Fruit fly (Drosophila melanogaster) whole organism, embryonic: ENCODE data around the gene Torsin.

Source experiments
- Asciz ChIP-seq: fragments of 200-800 bp; sonication (Bioruptor generic); optimal IDR thresholded peaks from 2 replicates; lab custom pipeline; 2017; ENCODE audit warnings: missing biosample characterization, mild to moderate bottlenecking, missing genetic modification characterization, missing genetic modification reagents
- Bteb2 ChIP-seq: fragments of 200-800 bp; sonication (Bioruptor generic); optimal IDR thresholded peaks from 2 replicates; lab custom pipeline; 2016; ENCODE audit warnings: missing biosample characterization, missing genetic modification characterization
- CG10959 ChIP-seq: fragments of 200-800 bp; sonication (Bioruptor generic); IDR thresholded peaks from 2 replicates; pipeline ENCODE4 v1.3.6; 2022; ENCODE audit warnings: missing biosample characterization, missing genetic modification characterization
- CG12236 ChIP-seq: fragments of 200-800 bp; sonication (Bioruptor generic); optimal IDR thresholded peaks from 2 replicates; lab custom pipeline; 2016; ENCODE audit warnings: missing biosample characterization, missing genetic modification characterization
- CG15514 ChIP-seq: fragments of 200-800 bp; sonication (Bioruptor generic); optimal IDR thresholded peaks from 3 replicates; lab custom pipeline; 2017; ENCODE audit warnings: missing biosample characterization, missing genetic modification characterization, mild to moderate bottlenecking, moderate library complexity, missing genetic modification reagents
- CG17328 ChIP-seq: fragments of 200-800 bp; sonication (Bioruptor generic); IDR thresholded peaks from 2 replicates; pipeline ENCODE4 v1.3.6; 2022; ENCODE audit warnings: missing biosample characterization, missing genetic modification characterization
- CG17568 ChIP-seq: fragments of 200-800 bp; sonication (Bioruptor generic); optimal IDR thresholded peaks from 2 replicates; lab custom pipeline; 2018; ENCODE audit warnings: missing biosample characterization, mild to moderate bottlenecking, missing genetic modification characterization, moderate library complexity
- CG18011 ChIP-seq: fragments of 200-800 bp; sonication (Bioruptor generic); optimal IDR thresholded peaks from 2 replicates; lab custom pipeline; 2017; ENCODE audit warnings: missing biosample characterization, missing genetic modification characterization, mild to moderate bottlenecking, moderate library complexity, missing genotype
- CG18599 ChIP-seq: fragments of 200-800 bp; sonication (Bioruptor generic); optimal IDR thresholded peaks from 3 replicates; lab custom pipeline; 2017; ENCODE audit warnings: missing biosample characterization, missing genetic modification characterization, mild to moderate bottlenecking, moderate library complexity, missing genetic modification reagents
- CG30431 ChIP-seq: fragments of 200-800 bp; sonication (Bioruptor generic); optimal IDR thresholded peaks from 2 replicates; lab custom pipeline; 2017; ENCODE audit warnings: missing biosample characterization, missing genetic modification characterization
- CG31224 ChIP-seq: fragments of 200-800 bp; sonication (Bioruptor generic); IDR thresholded peaks from 2 replicates; pipeline ENCODE4 v1.3.6; 2022; ENCODE audit warnings: missing biosample characterization, missing genetic modification characterization
- CG33213 ChIP-seq: fragments of 200-800 bp; sonication (Bioruptor generic); optimal IDR thresholded peaks from 3 replicates; lab custom pipeline; 2016; ENCODE audit warnings: missing biosample characterization, missing genetic modification characterization
- CG3407 ChIP-seq: fragments of 200-800 bp; sonication (Bioruptor generic); optimal IDR thresholded peaks from 2 replicates; lab custom pipeline; 2018; ENCODE audit warnings: missing biosample characterization, mild to moderate bottlenecking, missing genetic modification characterization
- CG6254 ChIP-seq: fragments of 200-800 bp; sonication (Bioruptor generic); optimal IDR thresholded peaks from 3 replicates; lab custom pipeline; 2017; ENCODE audit warnings: mild to moderate bottlenecking, missing biosample characterization, missing genetic modification reagents, missing genetic modification characterization
- CG8924 ChIP-seq: fragments of 200-800 bp; optimal IDR thresholded peaks from 3 replicates; lab custom pipeline; 2019; ENCODE audit warnings: missing biosample characterization, mild to moderate bottlenecking, missing genetic modification characterization, moderate library complexity
- CHES-1-like ChIP-seq: fragments of 200-800 bp; sonication (Bioruptor generic); optimal IDR thresholded peaks from 2 replicates; lab custom pipeline; 2016; ENCODE audit warnings: missing biosample characterization, missing genetic modification characterization
- CTCF ChIP-seq: fragments of 200-800 bp; sonication (Bioruptor generic); optimal IDR thresholded peaks from 2 replicates; lab custom pipeline; 2017; ENCODE audit warnings: missing biosample characterization, mild to moderate bottlenecking, missing genetic modification characterization, moderate library complexity
- D ChIP-seq, 2 experiments: fragments of 200-800 bp in 1 of 2; fragments of >200 bp in 1 of 2; sonication (Bioruptor generic) in 1 of 2; optimal IDR thresholded peaks; 2 replicates in 1 of 2; 3 replicates in 1 of 2; lab custom pipeline; 2017; ENCODE audit warnings: mild to moderate bottlenecking in 1 of 2, missing biosample characterization in 1 of 2, missing genetic modification characterization in 1 of 2, missing genetic modification reagents in 1 of 2
- Dad ChIP-seq: fragments of 200-800 bp; sonication (Bioruptor generic); optimal IDR thresholded peaks from 3 replicates; lab custom pipeline; 2016; ENCODE audit warnings: missing biosample characterization, missing genetic modification characterization
- Dref ChIP-seq: fragments of 200-800 bp; sonication (Bioruptor generic); IDR thresholded peaks from 2 replicates; pipeline ENCODE4 v1.3.6; 2022; ENCODE audit warnings: missing biosample characterization, missing genetic modification characterization
- Hey ChIP-seq: fragments of 200-800 bp; sonication (Bioruptor generic); optimal IDR thresholded peaks from 3 replicates; lab custom pipeline; 2018; ENCODE audit warnings: missing biosample characterization, mild to moderate bottlenecking, missing genetic modification characterization
- Hmr ChIP-seq: fragments of 200-800 bp; sonication (Bioruptor generic); optimal IDR thresholded peaks from 3 replicates; lab custom pipeline; 2017; ENCODE audit warnings: mild to moderate bottlenecking, missing biosample characterization, missing genetic modification reagents, missing genetic modification characterization
- MBD-R2 ChIP-seq: fragments of 200-800 bp; sonication (Bioruptor generic); IDR thresholded peaks from 2 replicates; pipeline ENCODE4 v1.3.6; 2022; ENCODE audit warnings: missing biosample characterization, missing genetic modification characterization
- Meics ChIP-seq: fragments of 200-800 bp; sonication (Bioruptor generic); optimal IDR thresholded peaks from 2 replicates; lab custom pipeline; 2017; ENCODE audit warnings: missing biosample characterization, mild to moderate bottlenecking, missing genetic modification characterization
- Myb ChIP-seq: fragments of 200-800 bp; sonication (Bioruptor generic); optimal IDR thresholded peaks from 2 replicates; lab custom pipeline; 2016; ENCODE audit warnings: missing biosample characterization, missing genetic modification characterization
- Six4 ChIP-seq: fragments of 200-800 bp; sonication (Bioruptor generic); optimal IDR thresholded peaks from 2 replicates; lab custom pipeline; 2016; ENCODE audit warnings: missing biosample characterization, missing genetic modification characterization
- Sox100B ChIP-seq: fragments of 200-800 bp; sonication (Bioruptor generic); optimal IDR thresholded peaks from 3 replicates; lab custom pipeline; 2018; ENCODE audit warnings: missing biosample characterization, mild to moderate bottlenecking, missing genetic modification characterization
- Sox102F ChIP-seq: fragments of 200-800 bp; sonication (Bioruptor generic); optimal IDR thresholded peaks from 2 replicates; lab custom pipeline; 2018; ENCODE audit warnings: missing biosample characterization, mild to moderate bottlenecking, missing genetic modification characterization, moderate library complexity
- Spps ChIP-seq: fragments of 200-800 bp; sonication (Bioruptor generic); optimal IDR thresholded peaks from 2 replicates; lab custom pipeline; 2018; ENCODE audit warnings: missing biosample characterization, mild to moderate bottlenecking, missing genetic modification characterization
- ap ChIP-seq: fragments of 200-800 bp; sonication (Bioruptor generic); IDR thresholded peaks from 2 replicates; pipeline ENCODE4 v1.3.6; 2022; ENCODE audit warnings: missing biosample characterization, missing genetic modification characterization
- bbx ChIP-seq: fragments of 200-800 bp; sonication (Bioruptor generic); IDR thresholded peaks from 2 replicates; pipeline ENCODE4 v1.3.6; 2022; ENCODE audit warnings: missing biosample characterization, missing genetic modification characterization; ENCODE audit not compliant: partially characterized antibody
- bcd ChIP-seq: fragments of 200-800 bp; sonication (Bioruptor generic); optimal IDR thresholded peaks from 2 replicates; lab custom pipeline; 2017; ENCODE audit warnings: missing biosample characterization, mild to moderate bottlenecking, missing genetic modification characterization
- cg ChIP-seq: fragments of 200-800 bp; sonication (Bioruptor generic); optimal IDR thresholded peaks from 3 replicates; lab custom pipeline; 2019; ENCODE audit warnings: missing biosample characterization, mild to moderate bottlenecking, missing genetic modification characterization, moderate library complexity
- crp ChIP-seq, 2 experiments: fragments of 200-800 bp; sonication (Bioruptor generic); optimal IDR thresholded peaks; 2 replicates in 1 of 2; 3 replicates in 1 of 2; lab custom pipeline; 2017; ENCODE audit warnings: missing biosample characterization in 2 of 2, missing genetic modification characterization in 2 of 2, mild to moderate bottlenecking in 1 of 2, moderate library complexity in 1 of 2
- dmrt11E ChIP-seq: fragments of 200-800 bp; sonication (Bioruptor generic); optimal IDR thresholded peaks from 3 replicates; lab custom pipeline; 2018; ENCODE audit warnings: missing biosample characterization, mild to moderate bottlenecking, missing genetic modification characterization, moderate library complexity
- fd64A ChIP-seq: fragments of 200-800 bp; sonication (Bioruptor generic); optimal IDR thresholded peaks from 3 replicates; lab custom pipeline; 2018; ENCODE audit warnings: missing biosample characterization, mild to moderate bottlenecking, missing genetic modification characterization
- gsb ChIP-seq: fragments of 200-800 bp; sonication (Bioruptor generic); IDR thresholded peaks from 2 replicates; pipeline ENCODE4 v1.3.6; 2022; ENCODE audit warnings: missing biosample characterization, missing genetic modification characterization
- lov ChIP-seq, 2 experiments: fragments of 200-800 bp in 1 of 2; fragments of >200 bp in 1 of 2; sonication (Bioruptor generic) in 1 of 2; IDR thresholded peaks in 1 of 2; optimal IDR thresholded peaks in 1 of 2; 2 replicates in 1 of 2; 3 replicates in 1 of 2; pipeline versions ENCODE4 v1.3.6 to Lab custom; 2017 to 2022; ENCODE audit warnings: missing biosample characterization in 1 of 2, missing genetic modification characterization in 1 of 2
- maf-S ChIP-seq: fragments of 200-800 bp; sonication (Bioruptor generic); optimal IDR thresholded peaks from 2 replicates; lab custom pipeline; 2016; ENCODE audit warnings: missing biosample characterization, missing genetic modification characterization
- mirr ChIP-seq: fragments of 200-800 bp; sonication (Bioruptor generic); optimal IDR thresholded peaks from 3 replicates; lab custom pipeline; 2018; ENCODE audit warnings: missing biosample characterization, mild to moderate bottlenecking, missing genetic modification characterization
- nerfin-2 ChIP-seq: fragments of 200-800 bp; sonication (Bioruptor generic); IDR thresholded peaks from 2 replicates; pipeline ENCODE4 v1.3.6; 2022; ENCODE audit warnings: missing biosample characterization, missing genetic modification characterization; ENCODE audit not compliant: partially characterized antibody
- phol ChIP-seq: fragments of 200-800 bp; sonication (Bioruptor generic); optimal IDR thresholded peaks from 3 replicates; lab custom pipeline; 2018; ENCODE audit warnings: missing biosample characterization, mild to moderate bottlenecking, missing genetic modification characterization, moderate library complexity
- row ChIP-seq: fragments of 200-800 bp; sonication (Bioruptor generic); IDR thresholded peaks from 3 replicates; pipeline ENCODE4 v1.3.6; 2022; ENCODE audit warnings: missing biosample characterization, missing genetic modification characterization
- schlank ChIP-seq: fragments of 200-800 bp; sonication (Bioruptor generic); optimal IDR thresholded peaks from 2 replicates; lab custom pipeline; 2018; ENCODE audit warnings: missing biosample characterization, mild to moderate bottlenecking, missing genetic modification characterization
- shn ChIP-seq: fragments of 200-800 bp; sonication (Bioruptor generic); optimal IDR thresholded peaks from 3 replicates; lab custom pipeline; 2016; ENCODE audit warnings: missing biosample characterization, missing genetic modification characterization
- sima ChIP-seq: fragments of 200-800 bp; sonication (Bioruptor generic); optimal IDR thresholded peaks from 2 replicates; lab custom pipeline; 2016; ENCODE audit warnings: missing biosample characterization, missing genetic modification characterization
- tap ChIP-seq: fragments of 200-800 bp; optimal IDR thresholded peaks from 3 replicates; lab custom pipeline; 2019; ENCODE audit warnings: missing biosample characterization, mild to moderate bottlenecking, missing genetic modification characterization, moderate library complexity
- toy ChIP-seq: fragments of 200-800 bp; sonication (Bioruptor generic); IDR thresholded peaks from 2 replicates; pipeline ENCODE4 v1.3.6; 2022; ENCODE audit warnings: missing biosample characterization, missing genetic modification characterization
- tup ChIP-seq: fragments of 200-800 bp; sonication (Bioruptor generic); optimal IDR thresholded peaks from 2 replicates; lab custom pipeline; 2016; ENCODE audit warnings: missing biosample characterization, mild to moderate bottlenecking, missing genetic modification characterization, moderate library complexity

Gene Torsin

dm6 chrX:4679813-4680381 is 30.1 kb upstream of the Torsin start (continued):
- TF ChIP-seq CG6254 (GFP tag; lab: Kevin White, UChicago), result peak; percentile 39
- TF ChIP-seq CTCF (GFP tag; lab: Kevin White, UChicago), result no peak
- TF ChIP-seq shn (GFP tag; lab: Kevin White, UChicago), result peak; percentile 3
- peak; percentile 2 for TF ChIP-seq CG30431
- TF ChIP-seq ap, result 0 out of 2 replicates have a peak, but pooled peaks have one; percentile 14
- peak; percentile 12 for TF ChIP-seq fd64A (GFP tag; lab: Kevin White, UChicago)
- TF ChIP-seq CG3407 (GFP tag; lab: Kevin White, UChicago), result peak; percentile 1
- TF ChIP-seq schlank, result no peak
- TF ChIP-seq gsb (GFP tag; lab: Robert Waterston, UW), result no peak
- TF ChIP-seq Dref (GFP tag; lab: Robert Waterston, UW), result no peak
- peak; percentile 64 for TF ChIP-seq Sox102F
- TF ChIP-seq bbx (GFP tag; lab: Robert Waterston, UW), result no peak
- TF ChIP-seq CG17568, result no peak
- TF ChIP-seq MBD-R2 (GFP tag; lab: Robert Waterston, UW), result no peak
- no peak for TF ChIP-seq mirr
- peak; percentile 29 for TF ChIP-seq CG12236
- no peak for TF ChIP-seq tup
- TF ChIP-seq tap (tag; lab: Kevin White, UChicago), result peak; percentile 25
- peak; percentile 18 for TF ChIP-seq CG15514 (GFP tag; lab: Kevin White, UChicago)
- no peak for TF ChIP-seq cg
- TF ChIP-seq Hey, result no peak
- no peak for TF ChIP-seq CG18011 (GFP tag; lab: Kevin White, UChicago)
- peak; percentile 49 for TF ChIP-seq maf-S (GFP tag; lab: Kevin White, UChicago)
- TF ChIP-seq CG8924 (tag; lab: Kevin White, UChicago), result peak; percentile 57
- peak in 1 of 2 experiments; percentile 44 for TF ChIP-seq crp (GFP tag; optimal IDR thresholded peaks at IDR 0.05; lab: Kevin White, UChicago)
- TF ChIP-seq Dad, result no peak
- TF ChIP-seq dmrt11E (tag; lab: Kevin White, UChicago), result peak; percentile 50
- peak; percentile 57 for TF ChIP-seq Meics
- no peak for TF ChIP-seq nerfin-2
- no peak for TF ChIP-seq lov (optimal IDR thresholded peaks at IDR 0.05; lab: Kevin White, UChicago)
- no peak for TF ChIP-seq lov (GFP tag; IDR thresholded peaks at IDR 0.05; lab: Robert Waterston, UW)
- TF ChIP-seq CG10959, result no peak
- TF ChIP-seq Hmr (GFP tag; lab: Kevin White, UChicago), result peak; percentile 27
- no peak for TF ChIP-seq sima (GFP tag; lab: Kevin White, UChicago)
- peak; percentile 11 for TF ChIP-seq CG33213
- peak; percentile 32 for TF ChIP-seq bcd (GFP tag; lab: Kevin White, UChicago)
- TF ChIP-seq Six4 (GFP tag; lab: Kevin White, UChicago), result no peak
- peak; percentile 53 for TF ChIP-seq Sox100B (GFP tag; lab: Kevin White, UChicago)
- TF ChIP-seq row (GFP tag; lab: Robert Waterston, UW), result peak; percentile 71; the same call in 2 of the 3 replicates
- peak; percentile 31 for TF ChIP-seq Asciz (GFP tag; lab: Kevin White, UChicago)
- no peak for TF ChIP-seq Spps (tag; lab: Kevin White, UChicago)
- TF ChIP-seq CG17328 (GFP tag; lab: Robert Waterston, UW), result peak; percentile 69
- no peak for TF ChIP-seq D (optimal IDR thresholded peaks at IDR 0.05; lab: Kevin White, UChicago)
- TF ChIP-seq D (GFP tag; optimal IDR thresholded peaks at IDR 0.05; lab: Kevin White, UChicago), result peak; percentile 45
- TF ChIP-seq phol, result peak; percentile 58
- TF ChIP-seq toy (GFP tag; lab: Robert Waterston, UW), result no peak
- peak; percentile 51 for TF ChIP-seq Bteb2
- peak; percentile 53 for TF ChIP-seq CG18599 (GFP tag; lab: Kevin White, UChicago)
- TF ChIP-seq CG31224, result peak; percentile 27; the same call in 1 of the 2 replicates
- peak; percentile 33 for TF ChIP-seq CHES-1-like (GFP tag; lab: Kevin White, UChicago)
- TF ChIP-seq Myb (GFP tag; lab: Kevin White, UChicago), result peak; percentile 73
